Worm (Caenorhabditis elegans) whole organism, L1 larva: ENCODE data around the gene C15C8.4.

Source experiments
- mdl-1 ChIP-seq, 2 experiments: fragments of 150-350 bp; optimal IDR thresholded peaks; 2 replicates each; lab custom pipeline; 2014 to 2017; ENCODE audit warnings: missing biosample characterization in 2 of 2, missing genetic modification characterization in 2 of 2, inconsistent platforms in 1 of 2
- nhr-11 ChIP-seq: fragments of 150-350 bp; optimal IDR thresholded peaks from 2 replicates; lab custom pipeline; 2014; ENCODE audit warnings: missing biosample characterization, missing genetic modification characterization
- nhr-76 ChIP-seq: sonication (generic microtip); optimal IDR thresholded peaks from 2 replicates; lab custom pipeline; 2017; ENCODE audit warnings: missing biosample characterization, missing genetic modification characterization
- unc-30 ChIP-seq: sonication (generic microtip); optimal IDR thresholded peaks from 2 replicates; lab custom pipeline; 2017; ENCODE audit warnings: missing biosample characterization, missing genetic modification characterization
- unc-62 ChIP-seq: fragments of 150-350 bp; optimal IDR thresholded peaks from 2 replicates; lab custom pipeline; 2014; ENCODE audit warnings: missing biosample characterization, missing genetic modification reagents, missing genetic modification characterization
- vab-15 ChIP-seq: sonication (generic microtip); optimal IDR thresholded peaks from 2 replicates; lab custom pipeline; 2017; ENCODE audit warnings: missing genotype, mild to moderate bottlenecking, missing genetic modification characterization, missing compliant biosample characterization
- zip-4 ChIP-seq: fragments of 200-800 bp; sonication (Bioruptor generic); optimal IDR thresholded peaks from 2 replicates; lab custom pipeline; 2018; ENCODE audit warnings: mild to moderate bottlenecking, missing genetic modification characterization, moderate library complexity, missing compliant biosample characterization
- ztf-11 ChIP-seq, 2 experiments: sonication (generic microtip); optimal IDR thresholded peaks; 2 replicates each; lab custom pipeline; 2016 to 2017; ENCODE audit warnings: missing genetic modification characterization in 2 of 2, missing biosample characterization in 1 of 2, missing compliant biosample characterization in 1 of 2

DNA sequence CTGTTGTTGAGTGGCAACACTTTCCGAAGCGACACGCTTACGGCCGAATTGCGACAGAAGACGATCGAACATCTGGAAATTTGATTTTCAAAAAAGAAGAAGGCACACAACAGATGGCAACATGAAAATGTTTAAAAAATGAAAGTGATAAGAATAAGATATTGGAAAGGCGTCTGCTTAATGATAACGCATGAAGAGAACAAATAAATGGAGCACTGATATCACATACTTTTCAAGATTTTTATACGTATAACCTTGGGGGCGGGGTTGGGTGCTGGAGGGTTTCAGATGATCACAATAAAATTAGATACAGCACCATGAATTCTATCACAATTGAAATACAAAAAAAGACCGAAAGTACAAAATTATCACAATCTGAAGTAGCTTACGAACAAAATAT lies 2.3 kb downstream of the C15C8.4 start, which contains the start of gene C15C8.7:
- TF ChIP-seq unc-30 (tag; lab: Kevin White, UChicago): no peak
- TF ChIP-seq nhr-11 (tag; lab: Kevin White, UChicago): no peak
- no peak for TF ChIP-seq unc-62 (GFP tag; lab: Kevin White, UChicago)
- no peak for TF ChIP-seq vab-15 (tag; lab: Kevin White, UChicago)
- no peak for TF ChIP-seq mdl-1 (tag; optimal IDR thresholded peaks at IDR 0.05; lab: Kevin White, UChicago)
- TF ChIP-seq ztf-11 (tag; optimal IDR thresholded peaks at IDR 0.05; lab: Kevin White, UChicago): no peak
- no peak for TF ChIP-seq zip-4
- no peak for TF ChIP-seq nhr-76 (tag; lab: Kevin White, UChicago)
